Worm (Caenorhabditis elegans): Measurements from ENCODE around the gene miga-1.

The miga-1 gene

ce11 chrV:12443754-12444153 is 43.1 kb upstream of the miga-1 start, which contains the start of gene pals-39:
Gene pals-39, minus strand, starts transcription at chrV:12443854.
- no peak for TF ChIP-seq unc-55 (GFP tag; optimal IDR thresholded peaks at IDR 0.05)
- TF ChIP-seq fos-1 (tag; optimal IDR thresholded peaks at IDR 0.05) = peak; percentile 21

- no peak for TF ChIP-seq sma-3 (GFP tag; optimal IDR thresholded peaks at IDR 0.05)
- no peak for TF ChIP-seq lin-39 (tag; optimal IDR thresholded peaks at IDR 0.05)
- TF ChIP-seq elt-1 (tag; optimal IDR thresholded peaks at IDR 0.05) = no peak
- no peak for TF ChIP-seq unc-55 (GFP tag; optimal IDR thresholded peaks at IDR 0.05)
- TF ChIP-seq nhr-11 (tag; optimal IDR thresholded peaks at IDR 0.05) = no peak
- no peak for TF ChIP-seq C34F6.9 (tag; optimal IDR thresholded peaks at IDR 0.05)
- TF ChIP-seq lsy-2 (tag; optimal IDR thresholded peaks at IDR 0.05) = no peak
- no peak for TF ChIP-seq mbf-1 (tag; optimal IDR thresholded peaks at IDR 0.05)
- no peak for TF ChIP-seq gmeb-1 (tag; optimal IDR thresholded peaks at IDR 0.05)
- TF ChIP-seq ZK546.5 (tag; optimal IDR thresholded peaks at IDR 0.05) = no peak
- TF ChIP-seq Y55F3AM.14 (GFP tag; optimal IDR thresholded peaks at IDR 0.05) = no peak
- TF ChIP-seq unc-39 (tag; optimal IDR thresholded peaks at IDR 0.05) = no peak
- TF ChIP-seq lin-13 (GFP tag; optimal IDR thresholded peaks at IDR 0.05) = no peak
- no peak for TF ChIP-seq nhr-25 (tag; optimal IDR thresholded peaks at IDR 0.05)
- TF ChIP-seq unc-62 (GFP tag; optimal IDR thresholded peaks at IDR 0.05) = no peak
- TF ChIP-seq nhr-21 (tag; optimal IDR thresholded peaks at IDR 0.05) = no peak
- no peak for TF ChIP-seq nhr-12 (tag; optimal IDR thresholded peaks at IDR 0.05)
- no peak for TF ChIP-seq sem-4 (tag; optimal IDR thresholded peaks at IDR 0.05)
- no peak for TF ChIP-seq nhr-6 (tag; optimal IDR thresholded peaks at IDR 0.05)
Measured at ce11 chrV:12441420-12441819, 40.8 kb upstream of the miga-1 start, which contains the start of gene pals-37. Gene pals-37, minus strand, starts transcription at chrV:12441520.

ce11 chrV:12433717-12434116 is 33.1 kb upstream of the miga-1 start, which contains the start of gene srh-25:
Gene srh-25, minus strand, starts transcription at chrV:12433817.
- TF ChIP-seq zag-1 (tag; optimal IDR thresholded peaks at IDR 0.05) (no peak), crh-2 (tag; optimal IDR thresholded peaks at IDR 0.05) (no peak), ZK546.5 (tag; optimal IDR thresholded peaks at IDR 0.05) (no peak), dmd-4 (tag; optimal IDR thresholded peaks at IDR 0.05) (no peak), unc-39 (tag; optimal IDR thresholded peaks at IDR 0.05) (no peak), nhr-129 (tag; optimal IDR thresholded peaks at IDR 0.05) (no peak), ztf-11 (tag; optimal IDR thresholded peaks at IDR 0.05) (no peak), F13H6.1 (tag; optimal IDR thresholded peaks at IDR 0.05) (no peak), mdl-1 (tag; optimal IDR thresholded peaks at IDR 0.05) (no peak), ceh-16 (tag; optimal IDR thresholded peaks at IDR 0.05) (no peak), peb-1 (tag; optimal IDR thresholded peaks at IDR 0.05) (no peak), mab-5 (tag; optimal IDR thresholded peaks at IDR 0.05) (no peak), lin-39 (tag; optimal IDR thresholded peaks at IDR 0.05) (no peak), lin-13 (GFP tag; optimal IDR thresholded peaks at IDR 0.05) (no peak), lin-11 (tag; optimal IDR thresholded peaks at IDR 0.05) (no peak), snpc-4 (tag; optimal IDR thresholded peaks at IDR 0.05) (no peak), mbf-1 (tag; optimal IDR thresholded peaks at IDR 0.05) (no peak), aly-2 (tag; optimal IDR thresholded peaks at IDR 0.05) (no peak), ceh-82 (tag; optimal IDR thresholded peaks at IDR 0.05) (no peak), nhr-10 (tag; optimal IDR thresholded peaks at IDR 0.05) (no peak)

- TF ChIP-seq nhr-77 (tag; optimal IDR thresholded peaks at IDR 0.05) (no peak), dmd-4 (tag; optimal IDR thresholded peaks at IDR 0.05) (no peak), nhr-23 (tag; optimal IDR thresholded peaks at IDR 0.05) (no peak), Y55F3AM.14 (GFP tag; optimal IDR thresholded peaks at IDR 0.05) (no peak)
Measured at ce11 chrV:12433105-12433504, 32.4 kb upstream of the miga-1 start.

DNA sequence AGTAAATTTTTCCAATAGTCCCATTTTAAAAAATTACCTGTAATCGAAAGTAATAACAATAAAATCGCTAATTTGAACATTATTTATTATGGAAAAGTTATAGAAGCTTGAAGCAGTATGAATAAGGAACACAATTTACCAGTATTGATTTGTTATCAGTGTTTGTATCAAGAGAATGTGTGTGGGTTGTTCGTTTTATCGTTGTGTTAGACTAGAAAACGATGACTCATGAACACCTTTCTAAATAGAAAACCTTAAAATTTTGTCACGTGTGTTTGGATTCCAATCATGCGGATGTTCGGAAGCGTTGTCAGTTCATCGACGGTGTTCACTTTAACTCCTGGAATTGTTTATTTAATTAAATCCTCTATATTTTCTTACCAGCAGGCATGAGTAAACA is 31.5 kb upstream of the miga-1 start, which contains the start of gene C54D10.13:
Gene C54D10.13 (minus strand): TSS at position 179 of the 400 bp plus-strand sequence.
- TF ChIP-seq F13H6.1 (tag; optimal IDR thresholded peaks at IDR 0.05) (no peak), fos-1 (tag; optimal IDR thresholded peaks at IDR 0.05) (peak; percentile 67)
